Fruit fly (Drosophila melanogaster) whole organism, embryonic: ENCODE measurements around the gene CG6891.

Experiments used
- Bgb ChIP-seq: fragments of 200-800 bp; sonication (Bioruptor generic); IDR thresholded peaks from 2 replicates; pipeline ENCODE4 v1.3.6; 2022; ENCODE audit warnings: missing biosample characterization, missing genetic modification characterization; ENCODE audit not compliant: partially characterized antibody
- CG10431 ChIP-seq: fragments of 200-800 bp; sonication (Bioruptor generic); optimal IDR thresholded peaks from 3 replicates; lab custom pipeline; 2018; ENCODE audit warnings: missing biosample characterization, mild to moderate bottlenecking, missing genetic modification characterization
- CG11504 ChIP-seq: fragments of 200-800 bp; sonication (Bioruptor generic); optimal IDR thresholded peaks from 3 replicates; lab custom pipeline; 2019; ENCODE audit warnings: missing biosample characterization, mild to moderate bottlenecking, missing genetic modification characterization, moderate library complexity
- CG12219 ChIP-seq: fragments of 200-800 bp; sonication (Bioruptor generic); optimal IDR thresholded peaks from 3 replicates; lab custom pipeline; 2018; ENCODE audit warnings: missing biosample characterization, mild to moderate bottlenecking, missing genetic modification characterization
- CG12299 ChIP-seq: fragments of 200-800 bp; sonication (Bioruptor generic); optimal IDR thresholded peaks from 2 replicates; lab custom pipeline; 2018; ENCODE audit warnings: missing biosample characterization, mild to moderate bottlenecking, missing genetic modification characterization
- CG14667 ChIP-seq: fragments of 200-800 bp; sonication (Bioruptor generic); IDR thresholded peaks from 2 replicates; pipeline ENCODE4 v1.3.6; 2022; ENCODE audit warnings: missing biosample characterization, missing genetic modification characterization
- CG18262 ChIP-seq: fragments of 200-800 bp; optimal IDR thresholded peaks from 3 replicates; lab custom pipeline; 2019; ENCODE audit warnings: missing biosample characterization, mild to moderate bottlenecking, missing genetic modification characterization, moderate library complexity
- CG2199 ChIP-seq: fragments of 200-800 bp; sonication (Bioruptor generic); IDR thresholded peaks from 3 replicates; pipeline ENCODE4 v1.3.6; 2022; ENCODE audit warnings: missing biosample characterization, missing genetic modification characterization
- CG2875 ChIP-seq: fragments of 200-800 bp; sonication (Bioruptor generic); optimal IDR thresholded peaks from 2 replicates; lab custom pipeline; 2017; ENCODE audit warnings: missing biosample characterization, mild to moderate bottlenecking, missing genetic modification characterization, missing genetic modification reagents
- CG33213 ChIP-seq: fragments of 200-800 bp; sonication (Bioruptor generic); optimal IDR thresholded peaks from 3 replicates; lab custom pipeline; 2016; ENCODE audit warnings: missing biosample characterization, missing genetic modification characterization
- CG4360 ChIP-seq: fragments of 200-800 bp; sonication (Bioruptor generic); IDR thresholded peaks from 2 replicates; pipeline ENCODE4 v1.3.6; 2022; ENCODE audit warnings: missing biosample characterization, missing genetic modification characterization
- CG5180 ChIP-seq: fragments of 200-800 bp; sonication (Bioruptor generic); optimal IDR thresholded peaks from 3 replicates; lab custom pipeline; 2017; ENCODE audit warnings: missing biosample characterization, missing genetic modification characterization, mild to moderate bottlenecking, moderate library complexity, missing genetic modification reagents
- CG6689 ChIP-seq: fragments of 200-800 bp; sonication (Bioruptor generic); IDR thresholded peaks from 2 replicates; pipeline ENCODE4 v1.3.6; 2022; ENCODE audit warnings: missing biosample characterization, missing genetic modification characterization
- CG8388 ChIP-seq: fragments of 200-800 bp; sonication (Bioruptor generic); optimal IDR thresholded peaks from 2 replicates; lab custom pipeline; 2019; ENCODE audit warnings: missing biosample characterization, mild to moderate bottlenecking, missing genetic modification characterization, moderate library complexity
- CG8765 ChIP-seq: fragments of 200-800 bp; sonication (Bioruptor generic); IDR thresholded peaks from 2 replicates; pipeline ENCODE4 v1.3.6; 2022; ENCODE audit warnings: missing biosample characterization, missing genetic modification characterization
- CG9437 ChIP-seq: fragments of 200-800 bp; sonication (Bioruptor generic); optimal IDR thresholded peaks from 2 replicates; lab custom pipeline; 2018; ENCODE audit warnings: missing biosample characterization, mild to moderate bottlenecking, missing genetic modification characterization
- Deaf1 ChIP-seq: fragments of 200-800 bp; optimal IDR thresholded peaks from 3 replicates; lab custom pipeline; 2019; ENCODE audit warnings: missing biosample characterization, mild to moderate bottlenecking, missing genetic modification characterization, moderate library complexity
- Dfd ChIP-seq, 2 experiments: fragments of >200 bp; optimal IDR thresholded peaks; 2 replicates each; lab custom pipeline; 2017; ENCODE audit warnings: missing biosample characterization in 2 of 2, missing genetic modification characterization in 2 of 2
- Dip2 ChIP-seq: fragments of 200-800 bp; sonication (Bioruptor generic); IDR thresholded peaks from 2 replicates; pipeline ENCODE4 v1.3.6; 2022; ENCODE audit warnings: missing biosample characterization, missing genetic modification characterization
- MTF-1 ChIP-seq: fragments of 200-800 bp; sonication (Bioruptor generic); optimal IDR thresholded peaks from 2 replicates; lab custom pipeline; 2018; ENCODE audit warnings: missing biosample characterization, mild to moderate bottlenecking, missing genetic modification characterization, borderline replicate concordance
- Med ChIP-seq: fragments of 200-800 bp; sonication (Bioruptor generic); peaks from one replicate; lab custom pipeline; 2016; ENCODE audit warnings: missing biosample characterization, missing genetic modification characterization, mild to moderate bottlenecking, inconsistent platforms, moderate library complexity
- Nf-YB ChIP-seq: fragments of 200-800 bp; sonication (Bioruptor generic); optimal IDR thresholded peaks from 3 replicates; lab custom pipeline; 2019; ENCODE audit warnings: missing biosample characterization, mild to moderate bottlenecking, missing genetic modification characterization, moderate library complexity
- YL-1 ChIP-seq: fragments of 200-800 bp; sonication (Bioruptor generic); optimal IDR thresholded peaks from 3 replicates; lab custom pipeline; 2017; ENCODE audit warnings: missing biosample characterization, mild to moderate bottlenecking, missing genetic modification characterization
- abd-A ChIP-seq: fragments of 200-800 bp; sonication (Bioruptor generic); optimal IDR thresholded peaks from 3 replicates; lab custom pipeline; 2019; ENCODE audit warnings: missing biosample characterization, mild to moderate bottlenecking, missing genetic modification characterization, moderate library complexity
- crc ChIP-seq: fragments of 200-800 bp; sonication (Bioruptor generic); optimal IDR thresholded peaks from 2 replicates; lab custom pipeline; 2016; ENCODE audit warnings: missing biosample characterization, missing genetic modification characterization
- dpn ChIP-seq, 2 experiments: fragments of 200-800 bp; sonication (Bioruptor generic); optimal IDR thresholded peaks; 3 replicates each; lab custom pipeline; 2016; ENCODE audit warnings: missing biosample characterization in 2 of 2, missing genetic modification characterization in 2 of 2
- gro ChIP-seq: fragments of 200-800 bp; sonication (Bioruptor generic); optimal IDR thresholded peaks from 2 replicates; lab custom pipeline; 2016; ENCODE audit warnings: missing biosample characterization, missing genetic modification characterization
- hth ChIP-seq: fragments of >200 bp; optimal IDR thresholded peaks from 2 replicates; lab custom pipeline; 2017; ENCODE audit warnings: inconsistent platforms
- ind ChIP-seq: fragments of 200-800 bp; sonication (Bioruptor generic); optimal IDR thresholded peaks from 3 replicates; lab custom pipeline; 2016; ENCODE audit warnings: missing biosample characterization, missing genetic modification characterization
- inv ChIP-seq: fragments of 200-800 bp; sonication (Bioruptor generic); IDR thresholded peaks from 2 replicates; pipeline ENCODE4 v1.3.6; 2022; ENCODE audit warnings: missing biosample characterization, missing genetic modification characterization; ENCODE audit not compliant: partially characterized antibody
- pum ChIP-seq: fragments of 200-800 bp; sonication (Bioruptor generic); optimal IDR thresholded peaks from 2 replicates; lab custom pipeline; 2016; ENCODE audit warnings: missing biosample characterization, missing genetic modification characterization
- scrt ChIP-seq: fragments of 200-800 bp; sonication (Bioruptor generic); optimal IDR thresholded peaks from 2 replicates; lab custom pipeline; 2018; ENCODE audit warnings: missing biosample characterization, mild to moderate bottlenecking, missing genetic modification characterization, moderate library complexity
- ssp ChIP-seq: fragments of 200-800 bp; sonication (Bioruptor generic); IDR thresholded peaks from 2 replicates; pipeline ENCODE4 v1.3.6; 2022; ENCODE audit warnings: missing biosample characterization, missing genetic modification characterization
- tup ChIP-seq: fragments of 200-800 bp; sonication (Bioruptor generic); optimal IDR thresholded peaks from 2 replicates; lab custom pipeline; 2016; ENCODE audit warnings: missing biosample characterization, mild to moderate bottlenecking, missing genetic modification characterization, moderate library complexity
- wdn ChIP-seq: fragments of 200-800 bp; sonication (Bioruptor generic); IDR thresholded peaks from 2 replicates; pipeline ENCODE4 v1.3.6; 2022; ENCODE audit warnings: missing biosample characterization, missing genetic modification characterization
- zfh2 ChIP-seq: fragments of 200-800 bp; sonication (Bioruptor generic); optimal IDR thresholded peaks from 2 replicates; lab custom pipeline; 2016; ENCODE audit warnings: missing biosample characterization, missing genetic modification characterization

The CG6891 gene

DNA sequence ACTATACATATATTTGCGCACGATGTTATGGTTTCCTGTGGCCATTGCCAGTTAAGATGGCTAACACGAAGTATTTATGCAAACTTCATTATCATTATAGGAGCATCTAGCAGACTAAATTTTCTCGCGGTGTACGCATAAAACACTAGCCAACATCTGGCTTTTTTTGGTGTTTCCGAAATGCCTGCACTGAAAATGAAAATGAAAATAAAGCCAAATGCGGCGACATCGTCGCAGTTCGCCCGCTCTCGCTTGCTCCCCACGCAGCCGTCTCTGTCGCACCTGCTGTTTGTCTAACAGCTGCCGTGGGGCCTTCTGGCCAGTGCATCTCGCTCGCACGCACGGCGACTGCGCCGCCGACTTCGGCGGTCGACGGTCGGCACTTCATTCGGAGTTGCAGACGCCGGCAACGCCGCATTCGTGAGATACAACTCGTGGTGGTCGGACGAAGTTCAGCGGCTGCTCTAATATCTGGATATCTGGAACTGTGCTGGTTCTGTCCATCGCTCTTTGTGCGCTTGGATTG, at the start of gene CG6891 (continued):
- TF ChIP-seq gro (GFP tag; lab: Kevin White, UChicago) (no peak), CG10431 (GFP tag; lab: Kevin White, UChicago) (peak; percentile 47), crc (GFP tag; lab: Kevin White, UChicago) (no peak), pum (GFP tag; lab: Kevin White, UChicago) (peak; percentile 39), CG8388 (peak; percentile 21), CG2875 (GFP tag; lab: Kevin White, UChicago) (peak; percentile 10), CG8765 (GFP tag; lab: Robert Waterston, UW) (no peak), dpn (GFP tag; optimal IDR thresholded peaks at IDR 0.05; lab: Kevin White, UChicago) (peak in 1 of 2 experiments; percentile 7), CG9437 (no peak), tup (GFP tag; lab: Kevin White, UChicago) (no peak), Nf-YB (GFP tag; lab: Kevin White, UChicago) (no peak), CG12219 (GFP tag; lab: Kevin White, UChicago) (no peak), MTF-1 (no peak), CG2199 (GFP tag; lab: Robert Waterston, UW) (no peak), wdn (GFP tag; lab: Robert Waterston, UW) (no peak), CG12299 (tag; lab: Kevin White, UChicago) (no peak), Dip2 (GFP tag; lab: Robert Waterston, UW) (no peak), CG5180 (GFP tag; lab: Kevin White, UChicago) (peak; percentile 49), Bgb (GFP tag; lab: Robert Waterston, UW) (no peak), ssp (GFP tag; lab: Robert Waterston, UW) (peak; percentile 54), CG18262 (peak; percentile 33), abd-A (tag; lab: Kevin White, UChicago) (no peak), CG6689 (GFP tag; lab: Robert Waterston, UW) (0 out of 2 replicates have a peak, but pooled peaks have one; percentile 13), hth (lab: Kevin White, UChicago) (no peak), ind (GFP tag; lab: Kevin White, UChicago) (peak; percentile 26), Dfd (GFP tag; optimal IDR thresholded peaks at IDR 0.05; lab: Kevin White, UChicago) (no peak), zfh2 (GFP tag; lab: Kevin White, UChicago) (no peak), inv (no peak)

dm6 chrX:18725572-18725971, 49.5 kb upstream of the CG6891 start, which contains the start of gene CG42302:
Gene CG42302 (minus strand): TSS chrX:18725672.
- TF ChIP-seq Med (GFP tag; lab: Kevin White, UChicago) (no peak), CG33213 (no peak), abd-A (tag; lab: Kevin White, UChicago) (no peak), CG4360 (GFP tag; lab: Robert Waterston, UW) (no peak), CG14667 (GFP tag; lab: Robert Waterston, UW) (no peak)

DNA sequence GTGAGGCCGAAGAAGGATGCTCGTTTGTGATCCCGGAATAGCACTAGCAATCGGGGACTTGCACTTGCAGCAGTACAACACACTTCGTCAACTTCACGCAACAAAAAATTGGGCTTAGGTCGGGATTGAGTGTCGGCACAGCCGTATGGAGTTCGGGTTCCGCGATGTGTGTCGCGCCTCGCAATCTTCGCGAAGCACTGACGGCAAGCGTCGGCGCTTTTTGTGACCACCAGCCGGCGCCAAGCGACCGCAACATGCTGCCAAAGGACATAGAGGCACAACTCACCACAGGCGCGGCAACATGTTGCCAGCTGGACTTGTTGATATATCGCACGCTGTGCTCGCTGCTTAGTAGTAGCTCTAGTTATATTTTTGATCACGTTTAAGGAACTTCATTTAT, 48.8 kb upstream of the CG6891 start, which contains the start of gene CCKLR-17D1:
Gene CCKLR-17D1, minus strand, starts transcription at position 303 of the 400 bp plus-strand sequence.
- TF ChIP-seq CG11504 (tag; lab: Kevin White, UChicago) (peak; percentile 94), Deaf1 (peak; percentile 73), YL-1 (GFP tag; lab: Kevin White, UChicago) (no peak), scrt (GFP tag; lab: Kevin White, UChicago) (peak; percentile 26)
- TF ChIP-seq, all 482 proteins: peak for 3
